Fruit fly (Drosophila melanogaster) whole organism, embryonic: ENCODE measurements around the gene CAH1.

Experiments
- Atf-2 ChIP-seq: fragments of 200-800 bp; sonication (Bioruptor generic); optimal IDR thresholded peaks from 2 replicates; lab custom pipeline; 2016; ENCODE audit warnings: missing biosample characterization, missing genetic modification characterization
- Atf6 ChIP-seq: fragments of 200-800 bp; sonication (Bioruptor generic); IDR thresholded peaks from 2 replicates; pipeline ENCODE4 v1.3.6; 2022; ENCODE audit warnings: missing biosample characterization, missing genetic modification characterization
- Blimp-1 ChIP-seq: fragments of 200-800 bp; sonication (Bioruptor generic); optimal IDR thresholded peaks from 3 replicates; lab custom pipeline; 2018; ENCODE audit warnings: missing biosample characterization, missing genetic modification characterization, mild to moderate bottlenecking, moderate library complexity, missing genetic modification reagents
- CG10654 ChIP-seq: fragments of 200-800 bp; sonication (Bioruptor generic); optimal IDR thresholded peaks from 2 replicates; lab custom pipeline; 2016; ENCODE audit warnings: missing biosample characterization, missing genetic modification characterization
- CG12299 ChIP-seq: fragments of 200-800 bp; sonication (Bioruptor generic); optimal IDR thresholded peaks from 2 replicates; lab custom pipeline; 2018; ENCODE audit warnings: missing biosample characterization, mild to moderate bottlenecking, missing genetic modification characterization
- CG14860 ChIP-seq: fragments of 200-800 bp; sonication (Bioruptor generic); IDR thresholded peaks from 3 replicates; pipeline ENCODE4 v1.3.6; 2022; ENCODE audit warnings: missing biosample characterization, missing genetic modification characterization; ENCODE audit not compliant: partially characterized antibody
- CG14965 ChIP-seq: fragments of 200-800 bp; sonication (Bioruptor generic); optimal IDR thresholded peaks from 2 replicates; lab custom pipeline; 2016; ENCODE audit warnings: missing biosample characterization, missing genetic modification characterization, borderline replicate concordance
- CG15073 ChIP-seq: fragments of 200-800 bp; sonication (Bioruptor generic); optimal IDR thresholded peaks from 2 replicates; lab custom pipeline; 2016; ENCODE audit warnings: missing biosample characterization, missing genetic modification characterization
- CG15269 ChIP-seq: fragments of 200-800 bp; sonication (Bioruptor generic); optimal IDR thresholded peaks from 2 replicates; lab custom pipeline; 2018; ENCODE audit warnings: missing biosample characterization, mild to moderate bottlenecking, missing genetic modification characterization, moderate library complexity
- CG16815 ChIP-seq: fragments of 200-800 bp; sonication (Bioruptor generic); optimal IDR thresholded peaks from 3 replicates; lab custom pipeline; 2017; ENCODE audit warnings: missing biosample characterization, mild to moderate bottlenecking, missing genetic modification characterization
- CG2889 ChIP-seq: fragments of 200-800 bp; sonication (Bioruptor generic); IDR thresholded peaks from 3 replicates; pipeline ENCODE4 v1.3.6; 2022; ENCODE audit warnings: missing biosample characterization, missing genetic modification characterization
- CG31365 ChIP-seq: fragments of 200-800 bp; sonication (Bioruptor generic); optimal IDR thresholded peaks from 2 replicates; lab custom pipeline; 2018; ENCODE audit warnings: missing biosample characterization, mild to moderate bottlenecking, missing genetic modification characterization
- CG31441 ChIP-seq: fragments of 200-800 bp; sonication (Bioruptor generic); IDR thresholded peaks from 2 replicates; pipeline ENCODE4 v1.3.6; 2022; ENCODE audit warnings: missing biosample characterization, missing genetic modification characterization
- CG3726 ChIP-seq: fragments of 200-800 bp; sonication (Bioruptor generic); IDR thresholded peaks from 3 replicates; pipeline ENCODE4, ENCODE4 v1.3.6; 2022; ENCODE audit warnings: missing biosample characterization, missing genetic modification characterization
- CG4707 ChIP-seq: fragments of 200-800 bp; sonication (Bioruptor generic); optimal IDR thresholded peaks from 2 replicates; lab custom pipeline; 2018; ENCODE audit warnings: missing biosample characterization, mild to moderate bottlenecking, missing genetic modification characterization, moderate library complexity
- CG7839 ChIP-seq: fragments of 200-800 bp; sonication (Bioruptor generic); optimal IDR thresholded peaks from 3 replicates; lab custom pipeline; 2018; ENCODE audit warnings: missing biosample characterization, mild to moderate bottlenecking, missing genetic modification characterization, moderate library complexity
- Dbx ChIP-seq: fragments of 200-800 bp; sonication (Bioruptor generic); IDR thresholded peaks from 3 replicates; pipeline ENCODE4 v1.3.6; 2022; ENCODE audit warnings: missing biosample characterization, missing genetic modification characterization
- E2f1 ChIP-seq: fragments of 200-800 bp; sonication (Bioruptor generic); IDR thresholded peaks from 2 replicates; pipeline ENCODE4 v1.3.6; 2022; ENCODE audit warnings: missing biosample characterization, missing genetic modification characterization
- Eip74EF ChIP-seq, 2 experiments: fragments of 200-800 bp in 1 of 2; fragments of >200 bp in 1 of 2; sonication (Bioruptor generic) in 1 of 2; optimal IDR thresholded peaks; 2 replicates each; lab custom pipeline; 2017 to 2019; ENCODE audit warnings: missing biosample characterization in 2 of 2, missing genetic modification characterization in 2 of 2, mild to moderate bottlenecking in 1 of 2, moderate library complexity in 1 of 2
- HHEX ChIP-seq: fragments of 200-800 bp; sonication (Bioruptor generic); optimal IDR thresholded peaks from 3 replicates; lab custom pipeline; 2017; ENCODE audit warnings: missing biosample characterization, mild to moderate bottlenecking, missing genetic modification characterization, missing genetic modification reagents
- HLH4C ChIP-seq: fragments of 200-800 bp; sonication (Bioruptor generic); IDR thresholded peaks from 3 replicates; pipeline ENCODE4 v1.3.6; 2022; ENCODE audit warnings: missing biosample characterization, missing genetic modification characterization; ENCODE audit not compliant: partially characterized antibody
- Hey ChIP-seq: fragments of 200-800 bp; sonication (Bioruptor generic); optimal IDR thresholded peaks from 3 replicates; lab custom pipeline; 2018; ENCODE audit warnings: missing biosample characterization, mild to moderate bottlenecking, missing genetic modification characterization
- Kr ChIP-seq: fragments of 200-800 bp; sonication (Bioruptor generic); optimal IDR thresholded peaks from 2 replicates; lab custom pipeline; 2017; ENCODE audit warnings: missing biosample characterization, mild to moderate bottlenecking, missing genetic modification characterization
- Mad ChIP-seq: fragments of 200-800 bp; sonication (Bioruptor generic); optimal IDR thresholded peaks from 2 replicates; lab custom pipeline; 2016; ENCODE audit warnings: missing biosample characterization, missing genetic modification characterization
- Sin3A ChIP-seq: fragments of >200 bp; optimal IDR thresholded peaks from 2 replicates; lab custom pipeline; 2018
- Sry-β ChIP-seq: fragments of 200-800 bp; sonication (Bioruptor generic); optimal IDR thresholded peaks from 2 replicates; lab custom pipeline; 2018; ENCODE audit warnings: missing biosample characterization, mild to moderate bottlenecking, missing genetic modification characterization, moderate library complexity
- Stat92E ChIP-seq, 3 experiments: fragments of >200 bp in 2 of 3; fragments of 200-800 bp in 1 of 3; sonication (Bioruptor generic) in 1 of 3; optimal IDR thresholded peaks; 2 replicates each; lab custom pipeline; 2017 to 2019; ENCODE audit warnings: missing biosample characterization in 3 of 3, missing genetic modification characterization in 3 of 3, mild to moderate bottlenecking in 1 of 3, moderate library complexity in 1 of 3
- aop ChIP-seq: fragments of 200-800 bp; sonication (Bioruptor generic); IDR thresholded peaks from 2 replicates; pipeline ENCODE4 v1.3.6; 2022; ENCODE audit warnings: missing biosample characterization, missing genetic modification characterization
- ash1 ChIP-seq: fragments of 200-800 bp; sonication (Bioruptor generic); optimal IDR thresholded peaks from 2 replicates; lab custom pipeline; 2018; ENCODE audit warnings: missing biosample characterization, mild to moderate bottlenecking, missing genetic modification characterization
- crc ChIP-seq: fragments of 200-800 bp; sonication (Bioruptor generic); optimal IDR thresholded peaks from 2 replicates; lab custom pipeline; 2016; ENCODE audit warnings: missing biosample characterization, missing genetic modification characterization
- cwo ChIP-seq: fragments of 200-800 bp; sonication (Bioruptor generic); optimal IDR thresholded peaks from 3 replicates; lab custom pipeline; 2017; ENCODE audit warnings: missing biosample characterization, missing genetic modification characterization, mild to moderate bottlenecking, moderate library complexity, missing genetic modification reagents
- dpn ChIP-seq, 2 experiments: fragments of 200-800 bp; sonication (Bioruptor generic); optimal IDR thresholded peaks; 3 replicates each; lab custom pipeline; 2016; ENCODE audit warnings: missing biosample characterization in 2 of 2, missing genetic modification characterization in 2 of 2
- fd3F ChIP-seq: fragments of 200-800 bp; sonication (Bioruptor generic); optimal IDR thresholded peaks from 2 replicates; lab custom pipeline; 2018; ENCODE audit warnings: missing biosample characterization, mild to moderate bottlenecking, missing genetic modification characterization, moderate library complexity
- ftz-f1 ChIP-seq: fragments of 200-800 bp; sonication (Bioruptor generic); optimal IDR thresholded peaks from 2 replicates; lab custom pipeline; 2016; ENCODE audit warnings: missing biosample characterization, missing genetic modification characterization
- hb ChIP-seq: fragments of 200-800 bp; sonication (Bioruptor generic); IDR thresholded peaks from 3 replicates; pipeline ENCODE4 v1.3.6; 2022; ENCODE audit warnings: missing biosample characterization, missing genetic modification characterization; ENCODE audit not compliant: partially characterized antibody
- ind ChIP-seq: fragments of 200-800 bp; sonication (Bioruptor generic); optimal IDR thresholded peaks from 3 replicates; lab custom pipeline; 2016; ENCODE audit warnings: missing biosample characterization, missing genetic modification characterization
- kni ChIP-seq: fragments of 200-800 bp; sonication (Bioruptor generic); optimal IDR thresholded peaks from 3 replicates; lab custom pipeline; 2017; ENCODE audit warnings: mild to moderate bottlenecking, missing biosample characterization, missing genetic modification reagents, missing genetic modification characterization
- lbe ChIP-seq: fragments of 200-800 bp; sonication (Bioruptor generic); optimal IDR thresholded peaks from 2 replicates; lab custom pipeline; 2016; ENCODE audit warnings: missing biosample characterization, mild to moderate bottlenecking, missing genetic modification characterization
- mld ChIP-seq: fragments of 200-800 bp; sonication (Bioruptor generic); IDR thresholded peaks from 3 replicates; pipeline ENCODE4 v1.3.6; 2022; ENCODE audit warnings: missing biosample characterization, missing genetic modification characterization; ENCODE audit not compliant: partially characterized antibody
- nau ChIP-seq: fragments of 200-800 bp; sonication (Bioruptor generic); optimal IDR thresholded peaks from 3 replicates; lab custom pipeline; 2017; ENCODE audit warnings: missing biosample characterization, mild to moderate bottlenecking, missing genetic modification characterization, missing genetic modification reagents
- p53 ChIP-seq: fragments of 200-800 bp; sonication (Bioruptor generic); optimal IDR thresholded peaks from 2 replicates; lab custom pipeline; 2016; ENCODE audit warnings: missing biosample characterization, missing genetic modification characterization
- run ChIP-seq: fragments of 200-800 bp; sonication (Bioruptor generic); optimal IDR thresholded peaks from 3 replicates; lab custom pipeline; 2018; ENCODE audit warnings: missing biosample characterization, mild to moderate bottlenecking, missing genetic modification characterization
- slp2 ChIP-seq: fragments of 200-800 bp; sonication (Bioruptor generic); optimal IDR thresholded peaks from 2 replicates; lab custom pipeline; 2016; ENCODE audit warnings: missing biosample characterization, missing genetic modification characterization
- sr ChIP-seq: fragments of 200-800 bp; sonication (Bioruptor generic); IDR thresholded peaks from 3 replicates; pipeline ENCODE4 v1.3.6; 2022; ENCODE audit warnings: missing biosample characterization, missing genetic modification characterization
- tio ChIP-seq: fragments of 200-800 bp; sonication (Bioruptor generic); optimal IDR thresholded peaks from 2 replicates; lab custom pipeline; 2017; ENCODE audit warnings: missing biosample characterization, missing genetic modification characterization, inconsistent platforms
- yki ChIP-seq: fragments of >200 bp; optimal IDR thresholded peaks from 3 replicates; lab custom pipeline; 2018
- zf30C ChIP-seq: fragments of 200-800 bp; sonication (Bioruptor generic); optimal IDR thresholded peaks from 3 replicates; lab custom pipeline; 2018; ENCODE audit warnings: missing biosample characterization, mild to moderate bottlenecking, missing genetic modification characterization

The CAH1 gene

dm6 chr2L:13835002-13835910 lies 31.8 kb downstream of the CAH1 start, which contains the start of the genes mRpS23 and CenG1A (continued):
- TF ChIP-seq tio (GFP tag; lab: Kevin White, UChicago): no peak
- peak; percentile 94 for TF ChIP-seq CG15073
- TF ChIP-seq Kr (GFP tag; lab: Kevin White, UChicago): peak; percentile 94
- TF ChIP-seq ind (GFP tag; lab: Kevin White, UChicago): peak; percentile 100
- peak; percentile 60 for TF ChIP-seq zf30C
- peak; percentile 85 for TF ChIP-seq HLH4C (GFP tag; lab: Robert Waterston, UW)
- peak; percentile 100 for TF ChIP-seq dpn (GFP tag; optimal IDR thresholded peaks at IDR 0.05; lab: Kevin White, UChicago)
- peak; percentile 100 for TF ChIP-seq HHEX (GFP tag; lab: Kevin White, UChicago)
- TF ChIP-seq CG7839 (tag; lab: Kevin White, UChicago): peak; percentile 100
- TF ChIP-seq Blimp-1 (GFP tag; lab: Kevin White, UChicago): peak; percentile 99
- peak; percentile 100 for TF ChIP-seq run (tag; lab: Kevin White, UChicago)
- TF ChIP-seq slp2 (GFP tag; lab: Kevin White, UChicago): peak; percentile 100
- TF ChIP-seq CG14965: peak; percentile 93
- peak; percentile 94 for TF ChIP-seq ftz-f1 (GFP tag; lab: Kevin White, UChicago)
- TF ChIP-seq CG31441 (GFP tag; lab: Robert Waterston, UW): peak; percentile 99
- peak; percentile 100 for TF ChIP-seq sr (GFP tag; lab: Robert Waterston, UW)
- peak; percentile 100 for TF ChIP-seq CG15269
- TF ChIP-seq Atf-2 (GFP tag; lab: Kevin White, UChicago): peak; percentile 100
- TF ChIP-seq fd3F (GFP tag; lab: Kevin White, UChicago): peak; percentile 100
- TF ChIP-seq aop (GFP tag; lab: Robert Waterston, UW): peak; percentile 99
- TF ChIP-seq CG14860 (GFP tag; lab: Robert Waterston, UW): peak; percentile 86
- peak; percentile 99 for TF ChIP-seq CG4707 (GFP tag; lab: Kevin White, UChicago)
- peak in 1 of 3 experiments; percentile 99 for TF ChIP-seq Stat92E (GFP tag; optimal IDR thresholded peaks at IDR 0.05; lab: Kevin White, UChicago)
- peak; percentile 100 for TF ChIP-seq CG2889 (GFP tag; lab: Robert Waterston, UW)
- peak; percentile 100 for TF ChIP-seq Mad
- TF ChIP-seq Dbx: peak; percentile 100
- peak; percentile 55 for TF ChIP-seq Sin3A (lab: Kevin White, UChicago)
- peak; percentile 99 for TF ChIP-seq Hey
- TF ChIP-seq E2f1 (GFP tag; lab: Robert Waterston, UW): peak; percentile 100
- TF ChIP-seq ash1 (GFP tag; lab: Kevin White, UChicago): peak; percentile 99
- peak; percentile 100 for TF ChIP-seq Atf6
- TF ChIP-seq lbe: peak; percentile 99
- peak; percentile 94 for TF ChIP-seq kni (GFP tag; lab: Kevin White, UChicago)
- TF ChIP-seq hb: peak; percentile 83
- TF ChIP-seq CG12299 (tag; lab: Kevin White, UChicago): peak; percentile 100
- peak; percentile 100 for TF ChIP-seq nau (GFP tag; lab: Kevin White, UChicago)
- TF ChIP-seq yki (lab: Kevin White, UChicago): peak; percentile 10
- peak; percentile 100 for TF ChIP-seq CG16815 (GFP tag; lab: Kevin White, UChicago)
- peak; percentile 100 for TF ChIP-seq crc (GFP tag; lab: Kevin White, UChicago)
- TF ChIP-seq mld (GFP tag; lab: Robert Waterston, UW): peak; percentile 70; the same call in 2 of the 3 replicates
- peak in 1 of 2 experiments; percentile 100 for TF ChIP-seq Eip74EF (GFP tag; optimal IDR thresholded peaks at IDR 0.05; lab: Kevin White, UChicago)
- peak; percentile 100 for TF ChIP-seq CG3726 (GFP tag; lab: Robert Waterston, UW)
- TF ChIP-seq cwo (GFP tag; lab: Kevin White, UChicago): peak; percentile 99
- peak; percentile 99 for TF ChIP-seq p53 (GFP tag; lab: Kevin White, UChicago)
- TF ChIP-seq CG10654 (GFP tag; lab: Kevin White, UChicago): peak; percentile 100
- TF ChIP-seq Sry-β (GFP tag; lab: Kevin White, UChicago): peak; percentile 83
- peak; percentile 97 for TF ChIP-seq CG31365 (tag; lab: Kevin White, UChicago)
